Worm (Caenorhabditis elegans): ENCODE results near the gene F10A3.12.

DNA sequence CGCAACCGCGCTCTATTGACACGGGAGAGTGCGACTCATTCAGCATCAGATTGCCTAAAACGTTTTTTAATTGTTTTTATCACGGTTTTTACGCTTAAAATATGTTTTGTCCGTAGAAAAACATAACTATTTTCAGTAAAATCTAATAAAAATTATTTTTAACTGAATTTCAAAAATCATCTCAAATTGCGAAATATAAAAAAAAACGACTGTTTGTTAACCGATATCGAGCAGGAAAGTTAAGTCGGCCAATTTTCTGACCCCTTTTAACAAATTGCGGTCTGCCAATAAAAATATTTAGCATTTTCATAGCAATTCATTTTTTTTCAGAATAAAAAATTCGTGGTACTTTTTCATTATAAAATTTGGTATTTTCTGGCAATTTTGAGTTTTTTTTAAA is 43.3 kb upstream of the F10A3.12 start:
- TF ChIP-seq sptf-2 (GFP tag; optimal IDR thresholded peaks at IDR 0.05) = no peak
- no peak for TF ChIP-seq hlh-26 (GFP tag; conservative IDR thresholded peaks at IDR 0.05)
- no peak for TF ChIP-seq Y53F4B.3 (GFP tag; IDR thresholded peaks at IDR 0.05)
- TF ChIP-seq ama-1 (optimal IDR thresholded peaks at IDR 0.05) = no peak
- TF ChIP-seq ama-1 (GFP tag; optimal IDR thresholded peaks at IDR 0.05) = no peak
- no peak for TF ChIP-seq aptf-2 (GFP tag; conservative IDR thresholded peaks at IDR 0.05)
- TF ChIP-seq hrde-1 (tag; optimal IDR thresholded peaks at IDR 0.05; ENCODE audit: borderline replicate concordance) = no peak
- no peak for TF ChIP-seq ceh-58 (GFP tag; IDR thresholded peaks at IDR 0.05)
- TF ChIP-seq ceh-27 (GFP tag; optimal IDR thresholded peaks at IDR 0.05) = no peak

Measured in whole organism, young adult.